Fruit fly (Drosophila melanogaster) whole organism, embryonic: Measurements from ENCODE around the gene lva.

Experiments
- Abd-B ChIP-seq: fragments of 200-800 bp; sonication (Bioruptor generic); optimal IDR thresholded peaks from 2 replicates; lab custom pipeline; 2018; ENCODE audit warnings: missing biosample characterization, mild to moderate bottlenecking, missing genetic modification characterization, moderate library complexity
- BEAF-32 ChIP-seq: fragments of 200-800 bp; sonication (Bioruptor generic); optimal IDR thresholded peaks from 3 replicates; lab custom pipeline; 2017; ENCODE audit warnings: missing biosample characterization, missing genetic modification characterization, mild to moderate bottlenecking, moderate library complexity, missing genetic modification reagents
- Bgb ChIP-seq: fragments of 200-800 bp; sonication (Bioruptor generic); IDR thresholded peaks from 2 replicates; pipeline ENCODE4 v1.3.6; 2022; ENCODE audit warnings: missing biosample characterization, missing genetic modification characterization; ENCODE audit not compliant: partially characterized antibody
- CG10979 ChIP-seq: fragments of 200-800 bp; sonication (Bioruptor generic); optimal IDR thresholded peaks from 2 replicates; lab custom pipeline; 2018; ENCODE audit warnings: missing biosample characterization, mild to moderate bottlenecking, missing genetic modification characterization, moderate library complexity
- CG13287 ChIP-seq: fragments of 200-800 bp; sonication (Bioruptor generic); IDR thresholded peaks from 2 replicates; pipeline ENCODE4 v1.3.6; 2022; ENCODE audit warnings: missing biosample characterization, missing genetic modification characterization; ENCODE audit not compliant: partially characterized antibody
- CG14710 ChIP-seq: fragments of 200-800 bp; sonication (Bioruptor generic); optimal IDR thresholded peaks from 3 replicates; lab custom pipeline; 2019; ENCODE audit warnings: missing biosample characterization, mild to moderate bottlenecking, missing genetic modification characterization, moderate library complexity
- CG14860 ChIP-seq: fragments of 200-800 bp; sonication (Bioruptor generic); IDR thresholded peaks from 3 replicates; pipeline ENCODE4 v1.3.6; 2022; ENCODE audit warnings: missing biosample characterization, missing genetic modification characterization; ENCODE audit not compliant: partially characterized antibody
- CG16813 ChIP-seq: fragments of 200-800 bp; sonication (Bioruptor generic); IDR thresholded peaks from 3 replicates; pipeline ENCODE4 v1.3.6; 2022; ENCODE audit warnings: missing biosample characterization, missing genetic modification characterization; ENCODE audit not compliant: partially characterized antibody
- CG2116 ChIP-seq: fragments of 200-800 bp; sonication (Bioruptor generic); optimal IDR thresholded peaks from 3 replicates; lab custom pipeline; 2018; ENCODE audit warnings: missing biosample characterization, mild to moderate bottlenecking, missing genetic modification characterization
- CG2129 ChIP-seq: fragments of 200-800 bp; sonication (Bioruptor generic); IDR thresholded peaks from 2 replicates; pipeline ENCODE4 v1.3.6; 2022; ENCODE audit warnings: missing biosample characterization, missing genetic modification characterization; ENCODE audit not compliant: partially characterized antibody
- CG2875 ChIP-seq: fragments of 200-800 bp; sonication (Bioruptor generic); optimal IDR thresholded peaks from 2 replicates; lab custom pipeline; 2017; ENCODE audit warnings: missing biosample characterization, mild to moderate bottlenecking, missing genetic modification characterization, missing genetic modification reagents
- CG32772 ChIP-seq: fragments of 200-800 bp; sonication (Bioruptor generic); IDR thresholded peaks from 2 replicates; pipeline ENCODE4 v1.3.6; 2022; ENCODE audit warnings: missing biosample characterization, missing genetic modification characterization
- CG42726 ChIP-seq: fragments of 200-800 bp; sonication (Bioruptor generic); IDR thresholded peaks from 2 replicates; pipeline ENCODE4 v1.3.6; 2022; ENCODE audit warnings: missing biosample characterization, missing genetic modification characterization; ENCODE audit not compliant: partially characterized antibody
- CG6791 ChIP-seq: fragments of 200-800 bp; sonication (Bioruptor generic); IDR thresholded peaks from 3 replicates; pipeline ENCODE4 v1.3.6; 2022; ENCODE audit warnings: missing biosample characterization, missing genetic modification characterization; ENCODE audit not compliant: partially characterized antibody
- CG7556 ChIP-seq: fragments of 200-800 bp; sonication (Bioruptor generic); optimal IDR thresholded peaks from 2 replicates; lab custom pipeline; 2017; ENCODE audit warnings: missing biosample characterization, mild to moderate bottlenecking, missing genetic modification characterization
- CG8359 ChIP-seq: fragments of 200-800 bp; sonication (Bioruptor generic); optimal IDR thresholded peaks from 2 replicates; lab custom pipeline; 2017; ENCODE audit warnings: missing biosample characterization, mild to moderate bottlenecking, missing genetic modification characterization, borderline replicate concordance
- CG9215 ChIP-seq: fragments of 200-800 bp; sonication (Bioruptor generic); IDR thresholded peaks from 2 replicates; pipeline ENCODE4 v1.3.6; 2022; ENCODE audit warnings: missing biosample characterization, missing genetic modification characterization
- Doc3 ChIP-seq: fragments of 200-800 bp; sonication (Bioruptor generic); IDR thresholded peaks from 3 replicates; pipeline ENCODE4 v1.3.6; 2022; ENCODE audit warnings: missing biosample characterization, missing genetic modification characterization; ENCODE audit not compliant: partially characterized antibody
- E2f2 ChIP-seq: fragments of 200-800 bp; sonication (Bioruptor generic); IDR thresholded peaks from 2 replicates; pipeline ENCODE4 v1.3.6; 2022; ENCODE audit warnings: missing biosample characterization, missing genetic modification characterization
- HLH4C ChIP-seq: fragments of 200-800 bp; sonication (Bioruptor generic); IDR thresholded peaks from 3 replicates; pipeline ENCODE4 v1.3.6; 2022; ENCODE audit warnings: missing biosample characterization, missing genetic modification characterization; ENCODE audit not compliant: partially characterized antibody
- MBD-R2 ChIP-seq: fragments of 200-800 bp; sonication (Bioruptor generic); IDR thresholded peaks from 2 replicates; pipeline ENCODE4 v1.3.6; 2022; ENCODE audit warnings: missing biosample characterization, missing genetic modification characterization
- MESR4 ChIP-seq: fragments of 200-800 bp; sonication (Bioruptor generic); optimal IDR thresholded peaks from 2 replicates; lab custom pipeline; 2018; ENCODE audit warnings: missing biosample characterization, mild to moderate bottlenecking, missing genetic modification characterization, moderate library complexity
- Scr ChIP-seq: fragments of 200-800 bp; sonication (Bioruptor generic); IDR thresholded peaks from 2 replicates; pipeline ENCODE4 v1.3.6; 2022; ENCODE audit warnings: missing biosample characterization, missing genetic modification characterization; ENCODE audit not compliant: partially characterized antibody
- Sin3A ChIP-seq: fragments of >200 bp; optimal IDR thresholded peaks from 2 replicates; lab custom pipeline; 2018
- Sry-β ChIP-seq: fragments of 200-800 bp; sonication (Bioruptor generic); optimal IDR thresholded peaks from 2 replicates; lab custom pipeline; 2018; ENCODE audit warnings: missing biosample characterization, mild to moderate bottlenecking, missing genetic modification characterization, moderate library complexity
- Sry-δ ChIP-seq: fragments of 200-800 bp; sonication (Bioruptor generic); optimal IDR thresholded peaks from 2 replicates; lab custom pipeline; 2016; ENCODE audit warnings: missing biosample characterization, missing genetic modification characterization
- ato ChIP-seq: fragments of 200-800 bp; sonication (Bioruptor generic); IDR thresholded peaks from 2 replicates; pipeline ENCODE4 v1.3.6; 2022; ENCODE audit warnings: missing biosample characterization, missing genetic modification characterization; ENCODE audit not compliant: partially characterized antibody
- cg ChIP-seq: fragments of 200-800 bp; sonication (Bioruptor generic); optimal IDR thresholded peaks from 3 replicates; lab custom pipeline; 2019; ENCODE audit warnings: missing biosample characterization, mild to moderate bottlenecking, missing genetic modification characterization, moderate library complexity
- gsb-n ChIP-seq: fragments of 200-800 bp; sonication (Bioruptor generic); optimal IDR thresholded peaks from 3 replicates; lab custom pipeline; 2018; ENCODE audit warnings: missing biosample characterization, mild to moderate bottlenecking, missing genetic modification characterization
- hb ChIP-seq: fragments of 200-800 bp; sonication (Bioruptor generic); IDR thresholded peaks from 3 replicates; pipeline ENCODE4 v1.3.6; 2022; ENCODE audit warnings: missing biosample characterization, missing genetic modification characterization; ENCODE audit not compliant: partially characterized antibody
- hbn ChIP-seq: fragments of 200-800 bp; sonication (Bioruptor generic); IDR thresholded peaks from 2 replicates; pipeline ENCODE4 v1.3.6; 2022; ENCODE audit warnings: missing biosample characterization, missing genetic modification characterization; ENCODE audit not compliant: partially characterized antibody
- nerfin-2 ChIP-seq: fragments of 200-800 bp; sonication (Bioruptor generic); IDR thresholded peaks from 2 replicates; pipeline ENCODE4 v1.3.6; 2022; ENCODE audit warnings: missing biosample characterization, missing genetic modification characterization; ENCODE audit not compliant: partially characterized antibody
- onecut ChIP-seq: fragments of 200-800 bp; sonication (Bioruptor generic); IDR thresholded peaks from 2 replicates; pipeline ENCODE4 v1.3.6; 2022; ENCODE audit warnings: missing biosample characterization, missing genetic modification characterization
- pzg ChIP-seq: fragments of 200-800 bp; sonication (Bioruptor generic); optimal IDR thresholded peaks from 3 replicates; lab custom pipeline; 2018; ENCODE audit warnings: missing biosample characterization, mild to moderate bottlenecking, missing genetic modification characterization, moderate library complexity
- row ChIP-seq: fragments of 200-800 bp; sonication (Bioruptor generic); IDR thresholded peaks from 3 replicates; pipeline ENCODE4 v1.3.6; 2022; ENCODE audit warnings: missing biosample characterization, missing genetic modification characterization
- run ChIP-seq: fragments of 200-800 bp; sonication (Bioruptor generic); optimal IDR thresholded peaks from 3 replicates; lab custom pipeline; 2018; ENCODE audit warnings: missing biosample characterization, mild to moderate bottlenecking, missing genetic modification characterization
- sisA ChIP-seq: fragments of 200-800 bp; sonication (Bioruptor generic); IDR thresholded peaks from 2 replicates; pipeline ENCODE4 v1.3.6; 2022; ENCODE audit warnings: missing biosample characterization, missing genetic modification characterization
- slbo ChIP-seq: fragments of 200-800 bp; sonication (Bioruptor generic); IDR thresholded peaks from 2 replicates; pipeline ENCODE4 v1.3.6; 2022; ENCODE audit warnings: missing biosample characterization, missing genetic modification characterization
- sna ChIP-seq: fragments of 200-800 bp; sonication (Bioruptor generic); IDR thresholded peaks from 2 replicates; pipeline ENCODE4 v1.3.6; 2022; ENCODE audit warnings: missing biosample characterization, missing genetic modification characterization; ENCODE audit not compliant: partially characterized antibody
- sr ChIP-seq: fragments of 200-800 bp; sonication (Bioruptor generic); IDR thresholded peaks from 3 replicates; pipeline ENCODE4 v1.3.6; 2022; ENCODE audit warnings: missing biosample characterization, missing genetic modification characterization
- ssp ChIP-seq: fragments of 200-800 bp; sonication (Bioruptor generic); IDR thresholded peaks from 2 replicates; pipeline ENCODE4 v1.3.6; 2022; ENCODE audit warnings: missing biosample characterization, missing genetic modification characterization
- stwl ChIP-seq: fragments of 200-800 bp; sonication (Bioruptor generic); optimal IDR thresholded peaks from 3 replicates; lab custom pipeline; 2018; ENCODE audit warnings: missing biosample characterization, mild to moderate bottlenecking, missing genetic modification characterization, moderate library complexity
- tna ChIP-seq: fragments of 200-800 bp; sonication (Bioruptor generic); IDR thresholded peaks from 2 replicates; pipeline ENCODE4 v1.3.6; 2022; ENCODE audit warnings: missing biosample characterization, missing genetic modification characterization; ENCODE audit not compliant: partially characterized antibody
- unc-4 ChIP-seq: fragments of 200-800 bp; sonication (Bioruptor generic); IDR thresholded peaks from 2 replicates; pipeline ENCODE4 v1.3.6; 2022; ENCODE audit warnings: missing biosample characterization, missing genetic modification characterization; ENCODE audit not compliant: partially characterized antibody

The lva gene

DNA sequence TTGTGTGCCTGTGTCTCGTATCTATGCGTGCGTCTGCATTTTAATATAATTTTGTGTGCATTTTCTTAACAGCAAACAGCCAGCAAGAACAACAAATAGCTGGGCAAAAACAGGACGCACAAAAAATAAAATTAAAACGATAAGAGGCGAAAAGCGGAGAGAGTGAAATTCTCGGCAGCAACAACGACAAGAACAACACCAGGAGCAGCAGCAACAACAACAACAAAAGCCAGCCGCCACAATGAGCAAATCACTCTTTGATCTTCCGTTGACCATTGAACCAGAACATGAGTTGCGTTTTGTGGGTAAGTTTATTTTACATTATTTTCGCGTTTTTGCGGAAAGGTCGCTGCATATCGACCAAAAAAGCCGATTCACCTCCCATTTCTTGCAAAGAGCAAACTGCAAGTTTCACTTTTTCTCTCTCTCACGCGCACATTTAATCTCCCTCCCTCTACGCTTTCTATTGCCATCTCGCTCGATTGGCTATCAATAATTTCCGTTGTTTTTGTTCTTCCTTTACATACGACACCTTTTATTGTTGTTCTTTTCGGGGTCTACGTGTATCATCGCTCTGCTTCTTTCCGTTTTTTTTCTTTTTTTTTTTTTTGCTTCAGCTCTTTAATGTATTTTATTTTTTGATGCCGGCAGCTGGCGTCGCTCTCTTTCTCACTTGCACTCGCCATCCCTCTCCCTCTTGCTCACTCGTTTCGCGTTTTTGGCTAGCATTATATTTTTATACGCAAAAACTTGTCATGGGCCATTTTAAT, 15.5 kb downstream of the lva start (continued):
- TF ChIP-seq sr (GFP tag; lab: Robert Waterston, UW) = no peak
- TF ChIP-seq MBD-R2 (GFP tag; lab: Robert Waterston, UW) = no peak
- no peak for TF ChIP-seq slbo (GFP tag; lab: Robert Waterston, UW)
- no peak for TF ChIP-seq CG2875 (GFP tag; lab: Kevin White, UChicago)
- no peak for TF ChIP-seq Doc3
- peak; percentile 32 for TF ChIP-seq Scr
- TF ChIP-seq CG10979 = no peak
- TF ChIP-seq CG8359 (GFP tag; lab: Kevin White, UChicago) = no peak
- TF ChIP-seq CG7556 (GFP tag; lab: Kevin White, UChicago) = no peak
- TF ChIP-seq sisA (GFP tag; lab: Robert Waterston, UW) = no peak
- TF ChIP-seq, all 482 proteins: peak for 17

- TF ChIP-seq CG2116 (GFP tag; lab: Kevin White, UChicago) = peak; percentile 42
- peak; percentile 20; the same call in 1 of the 2 replicates for TF ChIP-seq CG32772 (GFP tag; lab: Robert Waterston, UW)
- peak; percentile 90 for TF ChIP-seq Bgb (GFP tag; lab: Robert Waterston, UW)
- TF ChIP-seq Sin3A (lab: Kevin White, UChicago) = peak; percentile 42
- peak; percentile 47; the same call in 1 of the 3 replicates for TF ChIP-seq row (GFP tag; lab: Robert Waterston, UW)
- TF ChIP-seq pzg = peak; percentile 32
- TF ChIP-seq nerfin-2 (GFP tag; lab: Robert Waterston, UW) = peak; percentile 86
- TF ChIP-seq Doc3 = peak; percentile 92
- peak; percentile 83 for TF ChIP-seq Sry-δ (GFP tag; lab: Kevin White, UChicago)
- TF ChIP-seq BEAF-32 (GFP tag; lab: Kevin White, UChicago) = peak; percentile 78
- peak; percentile 93 for TF ChIP-seq hb (GFP tag; lab: Robert Waterston, UW)
- TF ChIP-seq sna (GFP tag; lab: Robert Waterston, UW) = peak; percentile 87
- TF ChIP-seq gsb-n (tag; lab: Kevin White, UChicago) = no peak
- peak; percentile 86 for TF ChIP-seq hbn (GFP tag; lab: Robert Waterston, UW)
- no peak for TF ChIP-seq run (tag; lab: Kevin White, UChicago)
- no peak for TF ChIP-seq Sry-β (GFP tag; lab: Kevin White, UChicago)
- peak; percentile 94 for TF ChIP-seq Scr
- TF ChIP-seq MBD-R2 (GFP tag; lab: Robert Waterston, UW) = peak; percentile 50
- TF ChIP-seq cg (GFP tag; lab: Kevin White, UChicago) = peak; percentile 43
- no peak for TF ChIP-seq CG9215 (GFP tag; lab: Robert Waterston, UW)
- TF ChIP-seq MESR4 = peak; percentile 57
- TF ChIP-seq ato = peak; percentile 78
- TF ChIP-seq CG14710 (tag; lab: Kevin White, UChicago) = no peak
- TF ChIP-seq CG42726 (GFP tag; lab: Robert Waterston, UW) = peak; percentile 61; the same call in 1 of the 2 replicates
- TF ChIP-seq HLH4C (GFP tag; lab: Robert Waterston, UW) = peak; percentile 90
- TF ChIP-seq CG2129 (GFP tag; lab: Robert Waterston, UW) = peak; percentile 82
- peak; percentile 87 for TF ChIP-seq CG14860 (GFP tag; lab: Robert Waterston, UW)
- TF ChIP-seq unc-4 (GFP tag; lab: Robert Waterston, UW) = peak; percentile 90
- no peak for TF ChIP-seq onecut (GFP tag; lab: Robert Waterston, UW)
- TF ChIP-seq E2f2 = 0 out of 2 replicates have a peak, but pooled peaks have one; percentile 12
- TF ChIP-seq Abd-B (GFP tag; lab: Kevin White, UChicago) = no peak
- TF ChIP-seq stwl (tag; lab: Kevin White, UChicago) = peak; percentile 26
- peak; percentile 86 for TF ChIP-seq tna (GFP tag; lab: Robert Waterston, UW)
- no peak for TF ChIP-seq ssp (GFP tag; lab: Robert Waterston, UW)
- peak; percentile 92 for TF ChIP-seq CG16813
- TF ChIP-seq CG6791 (GFP tag; lab: Robert Waterston, UW) = peak; percentile 89
- peak; percentile 91 for TF ChIP-seq CG13287 (GFP tag; lab: Robert Waterston, UW)
These were observed 16.2 kb downstream of the lva start, which contains the start of gene Vap33 for dm6 chrX:3948889-3949288. Vap33 (plus strand) TSS chrX:3948975.
